Worm (Caenorhabditis elegans) whole organism, L4/young adult: Measurements from ENCODE around the gene cka-1.

Experiments
- W03F9.2 ChIP-seq: fragments of 150-350 bp; optimal IDR thresholded peaks from 2 replicates; lab custom pipeline; 2014; ENCODE audit warnings: missing biosample characterization, missing genetic modification characterization
- him-1 ChIP-seq: sonication (generic microtip); optimal IDR thresholded peaks from 2 replicates; lab custom pipeline; 2016; ENCODE audit warnings: missing genotype, missing genetic modification reagents, missing genetic modification characterization, missing compliant biosample characterization

DNA sequence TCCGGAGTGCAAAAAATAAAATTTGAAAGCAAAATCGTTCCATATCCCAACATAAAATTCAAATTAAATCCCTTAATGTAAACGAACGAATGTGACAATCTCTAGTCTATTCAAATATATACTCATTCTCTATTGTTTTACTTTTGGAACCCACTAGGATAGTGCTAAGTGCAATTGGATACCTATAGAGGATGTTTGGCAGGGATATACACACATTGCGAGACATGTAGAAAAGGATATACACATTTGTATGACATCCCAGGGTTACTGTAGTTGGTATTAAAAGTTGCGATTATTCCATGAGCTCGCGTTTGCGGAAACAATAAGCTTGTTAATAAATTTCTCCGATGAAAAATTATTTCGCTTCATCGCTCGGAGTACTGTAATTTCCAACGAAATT, 36.0 kb upstream of the cka-1 start:
- no peak for TF ChIP-seq him-1 (tag; lab: Kevin White, UChicago)
- TF ChIP-seq W03F9.2 (tag; lab: Kevin White, UChicago): no peak
